Worm (Caenorhabditis elegans) whole organism, early embryonic: ENCODE results near the gene K07C11.10.

Experiments
- ama-1 ChIP-seq: fragments of 150-350 bp; optimal IDR thresholded peaks from 2 replicates; lab custom pipeline; 2014
- scrt-1 ChIP-seq: fragments of 200-800 bp; sonication (Bioruptor generic); IDR thresholded peaks from 2 replicates; pipeline ENCODE4 v1.3.6; 2022; ENCODE audit warnings: missing genetic modification characterization, missing compliant biosample characterization

DNA sequence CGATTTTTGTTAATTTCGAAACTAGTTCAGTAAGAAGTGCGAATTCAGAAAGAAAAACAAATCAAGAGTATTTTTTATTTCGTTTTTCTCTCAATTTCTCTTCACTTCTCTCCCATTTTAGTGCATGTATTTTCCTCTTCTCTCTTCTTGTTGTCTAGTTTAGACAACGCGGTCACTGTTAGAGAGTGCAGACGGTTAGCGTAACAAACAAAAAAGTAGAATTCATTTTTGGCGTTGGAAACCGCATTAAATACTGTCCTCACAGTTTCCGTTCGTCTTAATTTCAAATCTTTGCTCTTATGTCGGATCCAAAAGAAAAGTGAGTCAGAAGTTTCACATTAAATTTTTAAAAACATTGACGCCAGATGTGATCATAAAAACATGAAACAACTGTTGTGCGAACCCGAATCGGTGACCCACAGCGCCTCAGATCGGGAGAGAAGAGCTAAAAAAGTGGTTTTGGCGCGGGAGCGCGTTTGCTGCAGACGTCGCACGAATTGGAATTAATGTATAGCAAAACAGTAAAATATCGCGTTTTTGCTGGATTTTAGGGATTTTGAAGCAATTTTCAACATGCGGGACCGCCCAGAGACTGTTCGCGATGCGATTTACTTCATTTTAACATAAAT lies 47.7 kb downstream of the K07C11.10 start, which contains the start of gene srp-7:
- TF ChIP-seq ama-1 (lab: Kevin White, UChicago) (no peak), scrt-1 (GFP tag; lab: Robert Waterston, UW) (peak; percentile 36; the same call in 1 of the 2 replicates)
